Worm (Caenorhabditis elegans) whole organism, late embryonic: Measurements from ENCODE around the gene F28C1.1.

Experiments used
- C08G9.2 ChIP-seq: sonication (generic microtip); optimal IDR thresholded peaks from 2 replicates; lab custom pipeline; 2016; ENCODE audit warnings: mild to moderate bottlenecking, missing genetic modification characterization, moderate library complexity, missing compliant biosample characterization
- C38D4.7 ChIP-seq: fragments of 200-800 bp; sonication (Bioruptor generic); optimal IDR thresholded peaks from 2 replicates; lab custom pipeline; 2018; ENCODE audit warnings: mild to moderate bottlenecking, missing genetic modification characterization, moderate library complexity, missing compliant biosample characterization
- F13H6.1 ChIP-seq: sonication (generic microtip); optimal IDR thresholded peaks from 2 replicates; lab custom pipeline; 2016; ENCODE audit warnings: missing genetic modification characterization, missing compliant biosample characterization
- K02D7.2 ChIP-seq: sonication (generic microtip); optimal IDR thresholded peaks from 2 replicates; lab custom pipeline; 2017; ENCODE audit warnings: mild to moderate bottlenecking, missing genetic modification characterization, missing compliant biosample characterization
- K09A11.1 ChIP-seq: sonication (generic microtip); optimal IDR thresholded peaks from 2 replicates; lab custom pipeline; 2017; ENCODE audit warnings: antibody characterized with exemption, mild to moderate bottlenecking, missing genetic modification characterization, missing compliant biosample characterization; ENCODE audit not compliant: insufficient read depth
- T23F11.4 ChIP-seq: fragments of 200-800 bp; sonication (Bioruptor generic); optimal IDR thresholded peaks from 2 replicates; lab custom pipeline; 2018; ENCODE audit warnings: mild to moderate bottlenecking, missing genetic modification characterization, missing compliant biosample characterization
- ahr-1 ChIP-seq: sonication (generic microtip); optimal IDR thresholded peaks from 2 replicates; lab custom pipeline; 2016; ENCODE audit warnings: missing genetic modification characterization, missing compliant biosample characterization
- ama-1 ChIP-seq: fragments of 150-350 bp; optimal IDR thresholded peaks from 2 replicates; lab custom pipeline; 2014
- ceh-18 ChIP-seq: sonication (generic microtip); optimal IDR thresholded peaks from 2 replicates; lab custom pipeline; 2016; ENCODE audit warnings: missing genetic modification characterization, missing compliant biosample characterization
- ceh-2 ChIP-seq: sonication (generic microtip); optimal IDR thresholded peaks from 2 replicates; lab custom pipeline; 2016; ENCODE audit warnings: missing genotype, missing genetic modification characterization, missing compliant biosample characterization
- ceh-24 ChIP-seq: sonication (generic microtip); optimal IDR thresholded peaks from 2 replicates; lab custom pipeline; 2016; ENCODE audit warnings: mild to moderate bottlenecking, missing genetic modification characterization, missing compliant biosample characterization
- ceh-30 ChIP-seq: fragments of 150-350 bp; optimal IDR thresholded peaks from 2 replicates; lab custom pipeline; 2014; ENCODE audit warnings: missing biosample characterization, missing genetic modification characterization
- ceh-31 ChIP-seq: sonication (generic microtip); optimal IDR thresholded peaks from 2 replicates; lab custom pipeline; 2016; ENCODE audit warnings: missing genetic modification characterization, missing compliant biosample characterization
- ceh-34 ChIP-seq: sonication (generic microtip); optimal IDR thresholded peaks from 2 replicates; lab custom pipeline; 2016; ENCODE audit warnings: mild to moderate bottlenecking, missing genetic modification characterization, missing compliant biosample characterization
- ceh-45 ChIP-seq: fragments of 200-800 bp; sonication (Bioruptor generic); IDR thresholded peaks from 2 replicates; pipeline ENCODE4 v1.3.6; 2022; ENCODE audit warnings: missing genetic modification reagents, missing genetic modification characterization, missing compliant biosample characterization
- ceh-48 ChIP-seq: sonication (generic microtip); optimal IDR thresholded peaks from 2 replicates; lab custom pipeline; 2016; ENCODE audit warnings: missing genetic modification characterization, inconsistent platforms, missing compliant biosample characterization
- ceh-9 ChIP-seq: sonication (generic microtip); optimal IDR thresholded peaks from 2 replicates; lab custom pipeline; 2016; ENCODE audit warnings: mild to moderate bottlenecking, missing genetic modification characterization, inconsistent platforms, missing compliant biosample characterization
- che-1 ChIP-seq: sonication (generic microtip); optimal IDR thresholded peaks from 2 replicates; lab custom pipeline; 2016; ENCODE audit warnings: mild to moderate bottlenecking, missing genetic modification characterization, missing compliant biosample characterization
- dve-1 ChIP-seq: sonication (generic microtip); optimal IDR thresholded peaks from 2 replicates; lab custom pipeline; 2017; ENCODE audit warnings: antibody characterized with exemption, mild to moderate bottlenecking, missing genetic modification characterization, missing compliant biosample characterization
- elt-2 ChIP-seq: sonication (generic microtip); optimal IDR thresholded peaks from 2 replicates; lab custom pipeline; 2016; ENCODE audit warnings: missing genetic modification reagents, missing genetic modification characterization, missing compliant biosample characterization
- elt-4 ChIP-seq: sonication (generic microtip); optimal IDR thresholded peaks from 2 replicates; lab custom pipeline; 2016; ENCODE audit warnings: missing genetic modification characterization, missing compliant biosample characterization
- fax-1 ChIP-seq: sonication (generic microtip); optimal IDR thresholded peaks from 2 replicates; lab custom pipeline; 2016; ENCODE audit warnings: missing genotype, missing genetic modification characterization, missing compliant biosample characterization
- fkh-10 ChIP-seq: fragments of 150-350 bp; optimal IDR thresholded peaks from 2 replicates; lab custom pipeline; 2014; ENCODE audit warnings: missing biosample characterization, missing genetic modification reagents, missing genetic modification characterization
- fkh-6 ChIP-seq: sonication (generic microtip); optimal IDR thresholded peaks from 2 replicates; lab custom pipeline; 2016; ENCODE audit warnings: missing genetic modification characterization, missing compliant biosample characterization
- hlh-13 ChIP-seq: fragments of 200-800 bp; sonication (Bioruptor generic); optimal IDR thresholded peaks from 2 replicates; lab custom pipeline; 2018; ENCODE audit warnings: mild to moderate bottlenecking, missing genetic modification characterization, missing compliant biosample characterization
- hlh-15 ChIP-seq: sonication (generic microtip); optimal IDR thresholded peaks from 2 replicates; lab custom pipeline; 2016; ENCODE audit warnings: missing genetic modification characterization, missing compliant biosample characterization
- hlh-30 ChIP-seq: sonication (generic microtip); optimal IDR thresholded peaks from 2 replicates; lab custom pipeline; 2017; ENCODE audit warnings: antibody characterized with exemption, missing genetic modification characterization, missing compliant biosample characterization; ENCODE audit not compliant: insufficient read depth
- hlh-6 ChIP-seq: sonication (generic microtip); optimal IDR thresholded peaks from 2 replicates; lab custom pipeline; 2016; ENCODE audit warnings: missing genotype, missing genetic modification characterization, missing compliant biosample characterization
- hlh-8 ChIP-seq: sonication (generic microtip); optimal IDR thresholded peaks from 2 replicates; lab custom pipeline; 2016; ENCODE audit warnings: missing genotype, missing genetic modification characterization, missing compliant biosample characterization
- lim-6 ChIP-seq: sonication (generic microtip); optimal IDR thresholded peaks from 2 replicates; lab custom pipeline; 2016; ENCODE audit warnings: missing genetic modification characterization, missing compliant biosample characterization
- nhr-11 ChIP-seq: fragments of 150-350 bp; optimal IDR thresholded peaks from 2 replicates; lab custom pipeline; 2014; ENCODE audit warnings: missing biosample characterization, missing genetic modification characterization
- nhr-232 ChIP-seq: sonication (generic microtip); optimal IDR thresholded peaks from 2 replicates; lab custom pipeline; 2016; ENCODE audit warnings: missing genetic modification characterization, missing compliant biosample characterization
- odd-2 ChIP-seq: sonication (generic microtip); optimal IDR thresholded peaks from 2 replicates; lab custom pipeline; 2017; ENCODE audit warnings: antibody characterized with exemption, mild to moderate bottlenecking, missing genetic modification characterization, missing compliant biosample characterization
- pag-3 ChIP-seq: sonication (generic microtip); optimal IDR thresholded peaks from 2 replicates; lab custom pipeline; 2016; ENCODE audit warnings: missing compliant biosample characterization, missing genetic modification characterization, borderline replicate concordance
- pat-9 ChIP-seq: fragments of 200-800 bp; sonication (Bioruptor generic); optimal IDR thresholded peaks from 2 replicates; lab custom pipeline; 2018; ENCODE audit warnings: mild to moderate bottlenecking, missing genetic modification characterization, moderate library complexity, missing compliant biosample characterization
- pha-2 ChIP-seq: sonication (generic microtip); optimal IDR thresholded peaks from 2 replicates; lab custom pipeline; 2017; ENCODE audit warnings: mild to moderate bottlenecking, missing genetic modification characterization, missing compliant biosample characterization
- pha-4 ChIP-seq: fragments of 150-350 bp; optimal IDR thresholded peaks from 2 replicates; lab custom pipeline; 2018; ENCODE audit warnings: missing biosample characterization, missing genetic modification reagents, missing genetic modification characterization
- pros-1 ChIP-seq: fragments of 150-350 bp; optimal IDR thresholded peaks from 2 replicates; lab custom pipeline; 2014; ENCODE audit warnings: missing biosample characterization, missing genetic modification reagents, missing genetic modification characterization
- ref-2 ChIP-seq: sonication (generic microtip); optimal IDR thresholded peaks from 2 replicates; lab custom pipeline; 2016; ENCODE audit warnings: missing genetic modification characterization, missing compliant biosample characterization
- rnt-1 ChIP-seq: sonication (generic microtip); optimal IDR thresholded peaks from 2 replicates; lab custom pipeline; 2016; ENCODE audit warnings: missing genetic modification characterization, missing compliant biosample characterization
- sdc-2 ChIP-seq: sonication (generic microtip); optimal IDR thresholded peaks from 2 replicates; lab custom pipeline; 2016; ENCODE audit warnings: missing genotype, missing genetic modification characterization, missing compliant biosample characterization
- sox-2 ChIP-seq: fragments of 200-800 bp; sonication (Bioruptor generic); IDR thresholded peaks from 2 replicates; pipeline ENCODE4 v1.3.6; 2022; ENCODE audit warnings: missing genetic modification reagents, missing genetic modification characterization, missing compliant biosample characterization
- syd-9 ChIP-seq: sonication (generic microtip); optimal IDR thresholded peaks from 2 replicates; lab custom pipeline; 2016; ENCODE audit warnings: mild to moderate bottlenecking, missing genetic modification characterization, moderate library complexity, missing compliant biosample characterization
- tbx-2 ChIP-seq: sonication (generic microtip); optimal IDR thresholded peaks from 2 replicates; lab custom pipeline; 2016; ENCODE audit warnings: missing genetic modification characterization, missing compliant biosample characterization
- tbx-7 ChIP-seq: sonication (generic microtip); optimal IDR thresholded peaks from 2 replicates; lab custom pipeline; 2016; ENCODE audit warnings: missing genotype, missing genetic modification characterization, missing compliant biosample characterization
- unc-3 ChIP-seq, 2 experiments: fragments of 200-800 bp in 1 of 2; sonication (Bioruptor generic) in 1 of 2; sonication (generic microtip) in 1 of 2; conservative IDR thresholded peaks in 1 of 2; optimal IDR thresholded peaks in 1 of 2; 2 replicates each; pipeline versions ENCODE4 v1.3.6 to Lab custom; 2016 to 2022; ENCODE audit warnings: missing compliant biosample characterization in 2 of 2, missing genetic modification characterization in 2 of 2, missing genetic modification reagents in 1 of 2
- unc-55 ChIP-seq: sonication (generic microtip); optimal IDR thresholded peaks from 2 replicates; lab custom pipeline; 2017; ENCODE audit warnings: missing biosample characterization, missing genetic modification reagents, missing genetic modification characterization
- unc-86 ChIP-seq: sonication (generic microtip); optimal IDR thresholded peaks from 2 replicates; lab custom pipeline; 2016; ENCODE audit warnings: missing genetic modification characterization, missing compliant biosample characterization
- zip-5 ChIP-seq: sonication (generic microtip); optimal IDR thresholded peaks from 2 replicates; lab custom pipeline; 2016; ENCODE audit warnings: missing genetic modification characterization, missing compliant biosample characterization
- ztf-16 ChIP-seq: sonication (generic microtip); optimal IDR thresholded peaks from 2 replicates; lab custom pipeline; 2017; ENCODE audit warnings: missing genetic modification characterization, missing compliant biosample characterization

F28C1.1 gene

ce11 chrV:12462908-12463307 lies 12.3 kb downstream of the F28C1.1 start, which contains the start of gene egl-10:
Gene egl-10, minus strand, starts transcription at chrV:12463008.
- TF ChIP-seq zip-5 (tag; lab: Kevin White, UChicago) (no peak), odd-2 (tag; lab: Kevin White, UChicago) (no peak), T23F11.4 (no peak), fkh-6 (tag; lab: Kevin White, UChicago) (no peak), pros-1 (tag; lab: Kevin White, UChicago) (no peak), unc-55 (no peak), elt-2 (tag; lab: Kevin White, UChicago) (no peak), nhr-232 (tag; lab: Kevin White, UChicago) (no peak)

- TF ChIP-seq unc-55 (peak; percentile 90), ceh-30 (tag; lab: Kevin White, UChicago) (peak; percentile 29), hlh-8 (tag; lab: Kevin White, UChicago) (no peak), ceh-24 (no peak), hlh-13 (GFP tag; lab: Kevin White, UChicago) (no peak), odd-2 (tag; lab: Kevin White, UChicago) (no peak), ref-2 (peak; percentile 67), fkh-6 (tag; lab: Kevin White, UChicago) (no peak), pros-1 (tag; lab: Kevin White, UChicago) (no peak), C38D4.7 (GFP tag; lab: Kevin White, UChicago) (no peak), ceh-18 (tag; lab: Kevin White, UChicago) (peak; percentile 91), rnt-1 (tag; lab: Kevin White, UChicago) (peak; percentile 65), ceh-45 (no peak), nhr-11 (no peak), hlh-6 (tag; lab: Kevin White, UChicago) (no peak), hlh-15 (tag; lab: Kevin White, UChicago) (no peak), K02D7.2 (tag; lab: Kevin White, UChicago) (no peak), ceh-31 (peak; percentile 88), C08G9.2 (tag; lab: Kevin White, UChicago) (no peak), syd-9 (tag; lab: Kevin White, UChicago) (peak; percentile 74), sdc-2 (tag; lab: Kevin White, UChicago) (no peak), hlh-30 (tag; lab: Kevin White, UChicago) (no peak), fkh-10 (GFP tag; lab: Kevin White, UChicago) (peak; percentile 3), tbx-2 (tag; lab: Kevin White, UChicago) (peak; percentile 83), dve-1 (tag; lab: Kevin White, UChicago) (no peak), sox-2 (peak; percentile 38; the same call in 1 of the 2 replicates), ztf-16 (tag; lab: Kevin White, UChicago) (no peak), pat-9 (tag; lab: Kevin White, UChicago) (no peak), ceh-2 (no peak), pha-2 (tag; lab: Kevin White, UChicago) (no peak), fax-1 (tag; lab: Kevin White, UChicago) (peak; percentile 23), unc-3 (GFP tag; conservative IDR thresholded peaks at IDR 0.05; lab: Robert Waterston, UW) (no peak), unc-3 (tag; optimal IDR thresholded peaks at IDR 0.05; lab: Kevin White, UChicago) (peak; percentile 81), F13H6.1 (tag; lab: Kevin White, UChicago) (peak; percentile 43), K09A11.1 (tag; lab: Kevin White, UChicago) (peak; percentile 13), ama-1 (lab: Kevin White, UChicago) (no peak), ceh-9 (tag; lab: Kevin White, UChicago) (no peak), ahr-1 (tag; lab: Kevin White, UChicago) (no peak), zip-5 (tag; lab: Kevin White, UChicago) (no peak), nhr-232 (tag; lab: Kevin White, UChicago) (no peak), tbx-7 (no peak), ceh-34 (tag; lab: Kevin White, UChicago) (peak; percentile 79), unc-86 (no peak), lim-6 (tag; lab: Kevin White, UChicago) (no peak), pag-3 (peak; percentile 37), elt-2 (tag; lab: Kevin White, UChicago) (no peak), ceh-48 (peak; percentile 92), pha-4 (no peak), elt-4 (no peak), che-1 (tag; lab: Kevin White, UChicago) (no peak)
Observed at ce11 chrV:12465399-12465798, 14.8 kb downstream of the F28C1.1 start.
